Worm (Caenorhabditis elegans) whole organism, L3 larva: ENCODE data around the gene C17G1.5.

Experiments used
- ZK546.5 ChIP-seq: sonication (generic microtip); optimal IDR thresholded peaks from 2 replicates; lab custom pipeline; 2017; ENCODE audit warnings: missing biosample characterization, missing genetic modification characterization
- aly-2 ChIP-seq: fragments of 150-350 bp; optimal IDR thresholded peaks from 2 replicates; lab custom pipeline; 2014; ENCODE audit warnings: missing biosample characterization, missing genetic modification characterization
- ama-1 ChIP-seq: fragments of 150-350 bp; optimal IDR thresholded peaks from 2 replicates; lab custom pipeline; 2018
- ceh-16 ChIP-seq: sonication (generic microtip); optimal IDR thresholded peaks from 2 replicates; lab custom pipeline; 2017; ENCODE audit warnings: missing biosample characterization, missing genetic modification characterization
- ceh-9 ChIP-seq: sonication (generic microtip); optimal IDR thresholded peaks from 2 replicates; lab custom pipeline; 2018; ENCODE audit warnings: missing biosample characterization, missing genetic modification characterization
- daf-12 ChIP-seq: fragments of 150-350 bp; optimal IDR thresholded peaks from 2 replicates; lab custom pipeline; 2014; ENCODE audit warnings: missing biosample characterization, missing genetic modification reagents, missing genetic modification characterization
- egl-27 ChIP-seq: sonication (generic microtip); optimal IDR thresholded peaks from 4 replicates; lab custom pipeline; 2017; ENCODE audit warnings: missing biosample characterization, missing genetic modification reagents, missing genetic modification characterization
- egl-5 ChIP-seq: fragments of 150-350 bp; optimal IDR thresholded peaks from 2 replicates; lab custom pipeline; 2017; ENCODE audit warnings: missing biosample characterization, missing genetic modification reagents, missing genetic modification characterization, inconsistent platforms
- elt-1 ChIP-seq: fragments of 150-350 bp; optimal IDR thresholded peaks from 2 replicates; lab custom pipeline; 2014; ENCODE audit warnings: missing biosample characterization, missing genetic modification characterization
- elt-2 ChIP-seq: sonication (generic microtip); optimal IDR thresholded peaks from 2 replicates; lab custom pipeline; 2016; ENCODE audit warnings: missing genetic modification reagents, mild to moderate bottlenecking, missing genetic modification characterization, missing compliant biosample characterization
- fkh-10 ChIP-seq: sonication (generic microtip); optimal IDR thresholded peaks from 2 replicates; lab custom pipeline; 2017; ENCODE audit warnings: missing biosample characterization, missing genetic modification reagents, missing genetic modification characterization
- fkh-2 ChIP-seq: fragments of 150-350 bp; optimal IDR thresholded peaks from 2 replicates; lab custom pipeline; 2014; ENCODE audit warnings: missing biosample characterization, missing genetic modification reagents, missing genetic modification characterization
- fos-1 ChIP-seq: fragments of 150-350 bp; optimal IDR thresholded peaks from 2 replicates; lab custom pipeline; 2014; ENCODE audit warnings: missing biosample characterization, missing genetic modification characterization
- hmg-11 ChIP-seq: sonication (generic microtip); optimal IDR thresholded peaks from 2 replicates; lab custom pipeline; 2016; ENCODE audit warnings: missing genetic modification characterization, missing compliant biosample characterization
- lsy-12 ChIP-seq: sonication (generic microtip); optimal IDR thresholded peaks from 2 replicates; lab custom pipeline; 2016; ENCODE audit warnings: mild to moderate bottlenecking, missing genetic modification characterization, missing compliant biosample characterization
- mdl-1 ChIP-seq: fragments of 150-350 bp; optimal IDR thresholded peaks from 2 replicates; lab custom pipeline; 2014; ENCODE audit warnings: missing biosample characterization, missing genetic modification characterization
- mml-1 ChIP-seq: fragments of 150-350 bp; sonication (generic microtip); optimal IDR thresholded peaks from 3 replicates; lab custom pipeline; 2014; ENCODE audit warnings: missing biosample characterization, missing genetic modification characterization
- nhr-11 ChIP-seq: fragments of 150-350 bp; optimal IDR thresholded peaks from 2 replicates; lab custom pipeline; 2014; ENCODE audit warnings: missing biosample characterization, missing genetic modification characterization
- nhr-23 ChIP-seq: fragments of 150-350 bp; optimal IDR thresholded peaks from 2 replicates; lab custom pipeline; 2014; ENCODE audit warnings: missing biosample characterization, missing genetic modification reagents, missing genetic modification characterization
- nhr-25 ChIP-seq: sonication (generic microtip); optimal IDR thresholded peaks from 2 replicates; lab custom pipeline; 2017; ENCODE audit warnings: missing biosample characterization, missing genetic modification characterization
- pha-4 ChIP-seq: fragments of 150-350 bp; optimal IDR thresholded peaks from 2 replicates; lab custom pipeline; 2014; ENCODE audit warnings: missing biosample characterization, missing genetic modification reagents, missing genetic modification characterization
- pqm-1 ChIP-seq: fragments of 150-350 bp; optimal IDR thresholded peaks from 2 replicates; lab custom pipeline; 2017; ENCODE audit warnings: missing biosample characterization, missing genetic modification characterization, inconsistent platforms
- sea-2 ChIP-seq: fragments of 150-350 bp; sonication (generic microtip); optimal IDR thresholded peaks from 4 replicates; lab custom pipeline; 2014; ENCODE audit warnings: missing biosample characterization, missing genetic modification reagents, missing genetic modification characterization
- skn-1 ChIP-seq: fragments of 150-350 bp; optimal IDR thresholded peaks from 2 replicates; lab custom pipeline; 2014; ENCODE audit warnings: missing biosample characterization, missing genetic modification characterization
- snpc-4 ChIP-seq: fragments of 150-350 bp; optimal IDR thresholded peaks from 2 replicates; lab custom pipeline; 2014; ENCODE audit warnings: missing biosample characterization, missing genetic modification characterization
- tbx-2 ChIP-seq: sonication (generic microtip); optimal IDR thresholded peaks from 2 replicates; lab custom pipeline; 2016; ENCODE audit warnings: mild to moderate bottlenecking, missing genetic modification characterization, missing compliant biosample characterization
- unc-62 ChIP-seq: fragments of 150-350 bp; sonication (generic microtip); optimal IDR thresholded peaks from 4 replicates; lab custom pipeline; 2014; ENCODE audit warnings: missing biosample characterization, missing genetic modification reagents, missing genetic modification characterization
- zag-1 ChIP-seq: fragments of 150-350 bp; optimal IDR thresholded peaks from 2 replicates; lab custom pipeline; 2014; ENCODE audit warnings: missing biosample characterization, missing genetic modification characterization

The C17G1.5 gene

DNA sequence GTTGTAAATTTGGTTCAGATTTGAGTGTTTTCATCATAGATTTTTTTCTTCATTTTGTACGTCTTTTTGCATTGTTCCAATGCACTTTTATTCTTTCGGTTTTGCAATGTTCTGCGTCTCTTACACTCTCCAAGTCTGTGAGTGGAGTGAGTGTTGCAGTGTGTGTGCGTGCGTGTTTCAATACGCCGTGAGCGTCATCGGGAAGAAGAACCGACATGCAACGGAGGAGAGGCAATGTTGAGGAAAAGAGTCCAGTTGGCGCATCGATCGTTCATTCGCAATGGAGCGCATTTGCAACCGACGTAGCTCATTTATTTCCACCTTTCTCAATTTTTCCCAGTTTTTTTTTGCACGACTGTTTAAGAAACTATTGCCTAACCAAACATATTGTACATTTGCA lies 20.0 kb downstream of the C17G1.5 start, which contains the start of gene ZC506.1 (continued):
- TF ChIP-seq daf-12 (tag; lab: Kevin White, UChicago) (peak; percentile 50), skn-1 (tag; lab: Kevin White, UChicago) (peak; percentile 76), elt-1 (tag; lab: Kevin White, UChicago) (peak; percentile 82), ama-1 (peak; percentile 16), lsy-12 (tag; lab: Kevin White, UChicago) (peak; percentile 97)

DNA sequence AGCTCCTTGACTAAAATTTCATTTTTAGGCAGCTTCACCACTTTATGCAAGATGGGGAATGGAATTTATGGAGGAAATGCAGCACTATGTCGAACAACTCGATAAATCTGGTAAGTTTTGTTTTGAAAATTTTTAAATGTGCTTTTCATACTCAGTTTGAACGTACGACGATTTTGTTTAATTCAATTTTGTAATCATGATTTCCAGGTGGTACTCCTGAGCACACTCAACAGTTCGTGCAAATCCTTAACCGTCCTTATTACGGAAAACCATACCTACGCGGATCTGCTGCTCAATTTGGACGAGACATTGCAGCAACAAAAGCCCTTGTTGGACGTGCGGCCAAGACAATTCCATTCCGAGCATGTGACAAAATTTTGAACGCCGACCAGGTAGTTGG lies 23.9 kb downstream of the C17G1.5 start:
- TF ChIP-seq nhr-23 (tag; lab: Kevin White, UChicago) (no peak), ZK546.5 (tag; lab: Kevin White, UChicago) (no peak)

DNA sequence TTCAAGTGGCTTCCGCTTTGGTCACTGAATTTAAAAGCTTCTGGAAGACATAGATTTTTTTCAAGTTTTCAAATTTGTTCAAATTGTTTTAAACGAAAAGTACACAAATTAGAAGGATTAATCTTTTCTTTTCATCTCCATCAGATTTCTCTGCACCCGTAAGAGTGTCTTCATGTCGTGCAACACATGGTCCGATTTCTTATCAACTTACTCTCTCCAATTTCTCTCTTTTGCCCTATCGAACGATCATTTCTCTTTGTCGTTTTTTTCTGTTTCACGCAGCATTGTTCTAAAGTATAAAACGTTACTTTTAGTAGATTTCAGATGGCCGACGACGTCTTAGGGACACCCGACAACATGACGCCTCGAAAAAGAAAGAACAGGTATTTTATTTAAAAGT lies 26.7 kb downstream of the C17G1.5 start, which contains the start of gene pssy-1:
Gene pssy-1 (plus strand): TSS at position 318 of the 400 bp plus-strand sequence.
- TF ChIP-seq elt-1 (tag; lab: Kevin White, UChicago) (peak; percentile 26), mml-1 (tag; lab: Kevin White, UChicago) (no peak), nhr-23 (tag; lab: Kevin White, UChicago) (no peak), skn-1 (tag; lab: Kevin White, UChicago) (no peak), zag-1 (no peak), egl-5 (no peak)

DNA sequence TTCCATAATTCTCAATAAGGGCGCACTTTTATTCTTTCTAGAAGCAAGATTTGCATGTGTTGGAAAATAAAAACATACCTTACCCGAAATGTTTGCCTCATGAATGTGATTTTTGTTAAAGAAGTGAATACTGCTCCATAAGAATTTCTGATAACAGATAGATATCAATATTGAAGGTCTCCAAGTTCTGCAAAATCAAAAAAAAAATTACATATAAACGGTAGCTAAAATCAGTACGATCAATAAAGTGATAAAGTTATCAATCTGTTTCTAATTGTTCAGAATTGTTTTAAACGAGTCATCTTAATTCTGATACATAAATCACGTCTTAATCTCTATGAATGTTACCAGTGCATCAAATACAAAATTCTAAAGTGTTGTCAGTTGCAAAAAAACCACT lies 37.6 kb downstream of the C17G1.5 start, which contains the start of gene mgl-1:
Gene mgl-1 (minus strand): TSS at position 101 of the 400 bp plus-strand sequence.
- TF ChIP-seq ceh-16 (tag; lab: Kevin White, UChicago) (no peak), nhr-23 (tag; lab: Kevin White, UChicago) (no peak), lsy-12 (tag; lab: Kevin White, UChicago) (no peak), nhr-11 (tag; lab: Kevin White, UChicago) (no peak), ceh-9 (no peak), daf-12 (tag; lab: Kevin White, UChicago) (no peak), pqm-1 (tag; lab: Kevin White, UChicago) (no peak), sea-2 (GFP tag; lab: Kevin White, UChicago) (no peak), mdl-1 (tag; lab: Kevin White, UChicago) (no peak), egl-27 (tag; lab: Kevin White, UChicago) (no peak), hmg-11 (tag; lab: Kevin White, UChicago) (no peak), elt-2 (no peak), fos-1 (tag; lab: Kevin White, UChicago) (no peak)

DNA sequence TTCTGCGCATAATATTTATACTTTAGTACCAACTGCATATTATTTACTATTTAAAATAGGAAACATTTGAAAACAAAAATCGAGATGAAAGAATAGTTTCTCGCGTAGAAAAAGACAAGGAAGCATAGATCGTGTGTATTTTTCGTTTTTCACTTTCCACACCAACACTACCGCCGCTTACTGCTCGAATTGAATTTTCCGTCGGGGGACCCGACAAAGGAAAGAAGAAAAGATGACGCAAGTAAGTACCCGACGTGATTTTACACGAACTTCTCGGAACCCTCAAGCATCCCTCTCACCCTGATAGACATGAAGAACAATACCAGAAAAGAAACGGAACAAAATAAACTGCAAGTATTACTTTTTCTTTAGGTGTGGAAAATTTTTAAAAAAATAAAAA lies 42.7 kb downstream of the C17G1.5 start:
- no peak for TF ChIP-seq ZK546.5 (tag; lab: Kevin White, UChicago)
- no peak for TF ChIP-seq hmg-11 (tag; lab: Kevin White, UChicago)
- TF ChIP-seq fkh-10 (GFP tag; lab: Kevin White, UChicago): peak; percentile 73
- TF ChIP-seq nhr-25 (tag; lab: Kevin White, UChicago): no peak
- no peak for TF ChIP-seq egl-5

DNA sequence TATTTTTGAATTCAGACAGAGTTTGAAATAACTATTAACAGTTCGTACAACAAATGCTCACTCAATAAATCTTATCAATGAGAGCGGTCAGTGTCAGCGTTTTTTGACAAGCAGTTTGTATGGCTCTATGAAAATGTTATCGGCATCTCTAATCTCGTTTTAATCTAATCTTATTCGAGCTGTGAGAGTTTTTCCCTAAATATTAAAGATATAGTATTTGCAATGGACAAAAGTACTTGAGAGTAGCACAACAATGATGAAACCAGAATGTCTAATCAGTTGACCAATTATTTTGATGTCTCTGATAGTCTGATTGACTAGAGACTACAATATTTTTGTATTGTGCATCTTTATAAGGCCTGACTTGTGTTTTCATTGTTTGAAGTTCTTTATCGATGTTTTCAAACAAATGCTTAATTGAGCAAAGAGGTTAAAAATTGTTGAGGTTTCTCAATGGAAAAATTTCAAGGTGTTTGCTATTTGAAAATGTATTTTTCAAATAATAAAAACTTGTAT lies 46.3 kb downstream of the C17G1.5 start, which contains the start of gene F19C6.5:
Gene F19C6.5 (minus strand): TSS at position 51 of the 516 bp plus-strand sequence.
- TF ChIP-seq fkh-2: no peak
- TF ChIP-seq pqm-1 (tag; lab: Kevin White, UChicago): peak; percentile 70
- no peak for TF ChIP-seq unc-62 (GFP tag; lab: Kevin White, UChicago)
- TF ChIP-seq ama-1: no peak
- TF ChIP-seq snpc-4 (tag; lab: Kevin White, UChicago): no peak
- no peak for TF ChIP-seq zag-1
- peak; percentile 68 for TF ChIP-seq elt-2
- no peak for TF ChIP-seq tbx-2 (tag; lab: Kevin White, UChicago)

DNA sequence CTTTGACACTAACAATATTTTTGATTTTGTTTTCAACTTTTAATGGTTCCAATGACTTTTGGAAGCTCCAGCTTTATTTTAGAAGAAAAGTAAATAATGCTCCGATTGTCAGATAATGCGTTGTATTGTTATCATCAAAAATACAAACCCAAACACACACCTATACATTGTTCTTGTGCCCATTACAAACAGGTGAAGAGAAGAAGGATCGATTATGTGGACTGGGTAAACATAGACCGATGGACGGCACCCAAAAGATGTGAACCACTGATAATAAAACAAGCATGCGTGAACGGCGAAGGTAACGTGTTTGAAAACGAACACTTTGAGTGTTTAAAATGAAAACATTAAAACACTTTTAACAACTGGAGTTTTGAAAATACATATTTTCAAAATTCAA lies 48.6 kb downstream of the C17G1.5 start:
- TF ChIP-seq snpc-4 (tag; lab: Kevin White, UChicago): no peak
- TF ChIP-seq elt-1 (tag; lab: Kevin White, UChicago): peak; percentile 53
- TF ChIP-seq pqm-1 (tag; lab: Kevin White, UChicago): peak; percentile 6
- TF ChIP-seq egl-27 (tag; lab: Kevin White, UChicago): no peak
- no peak for TF ChIP-seq aly-2
- TF ChIP-seq pha-4 (tag; lab: Kevin White, UChicago): peak; percentile 47
